Worm (Caenorhabditis elegans) whole organism, young adult: Measurements from ENCODE around the gene nmur-2.

ENCODE experiments used
- C17E4.6 ChIP-seq: fragments of 200-800 bp; sonication (Bioruptor generic); IDR thresholded peaks from 2 replicates; pipeline ENCODE4 v1.3.6; 2022; ENCODE audit warnings: missing genetic modification reagents, missing genetic modification characterization, missing compliant biosample characterization
- D2030.7 ChIP-seq: fragments of 200-800 bp; sonication (Bioruptor generic); IDR thresholded peaks from 2 replicates; pipeline ENCODE4 v1.3.6; 2022; ENCODE audit warnings: missing genetic modification reagents, missing genetic modification characterization, missing compliant biosample characterization
- F39B2.1 ChIP-seq: fragments of 200-800 bp; sonication (Bioruptor generic); IDR thresholded peaks from 2 replicates; pipeline ENCODE4 v1.3.6; 2022; ENCODE audit warnings: missing genetic modification reagents, missing genetic modification characterization, missing compliant biosample characterization
- T07F8.4 ChIP-seq: sonication (generic microtip); optimal IDR thresholded peaks from 2 replicates; lab custom pipeline; 2016; ENCODE audit warnings: mild to moderate bottlenecking, missing genetic modification characterization, moderate library complexity, missing compliant biosample characterization
- Y53G8AR.9 ChIP-seq: fragments of 200-800 bp; sonication (Bioruptor generic); conservative IDR thresholded peaks from 2 replicates; pipeline ENCODE4 v1.3.6; 2022; ENCODE audit warnings: missing genetic modification reagents, missing genetic modification characterization, missing compliant biosample characterization
- Y79H2A.3 ChIP-seq: fragments of 200-800 bp; sonication (Bioruptor generic); conservative IDR thresholded peaks from 2 replicates; pipeline ENCODE4 v1.3.6; 2022; ENCODE audit warnings: missing genetic modification reagents, missing genetic modification characterization, missing compliant biosample characterization
- ZK185.1 ChIP-seq: sonication (generic microtip); optimal IDR thresholded peaks from 2 replicates; lab custom pipeline; 2016; ENCODE audit warnings: mild to moderate bottlenecking, missing genetic modification characterization, missing compliant biosample characterization; ENCODE audit not compliant: poor library complexity, severe bottlenecking
- aptf-3 ChIP-seq: fragments of 200-800 bp; sonication (Bioruptor generic); IDR thresholded peaks from 2 replicates; pipeline ENCODE4 v1.3.6; 2022; ENCODE audit warnings: missing genetic modification characterization, missing compliant biosample characterization
- atf-7 ChIP-seq: sonication (generic microtip); optimal IDR thresholded peaks from 2 replicates; lab custom pipeline; 2017; ENCODE audit warnings: mild to moderate bottlenecking, missing genetic modification characterization, missing compliant biosample characterization
- bed-1 ChIP-seq: fragments of 200-800 bp; sonication (Bioruptor generic); IDR thresholded peaks from 2 replicates; pipeline ENCODE4 v1.3.6; 2022; ENCODE audit warnings: missing genetic modification reagents, missing genetic modification characterization, missing compliant biosample characterization
- bed-2 ChIP-seq: fragments of 200-800 bp; sonication (Bioruptor generic); IDR thresholded peaks from 2 replicates; pipeline ENCODE4 v1.3.6; 2022; ENCODE audit warnings: missing genetic modification reagents, missing genetic modification characterization, missing compliant biosample characterization
- ceh-27 ChIP-seq: fragments of 200-800 bp; sonication (Bioruptor generic); optimal IDR thresholded peaks from 2 replicates; lab custom pipeline; 2018; ENCODE audit warnings: mild to moderate bottlenecking, missing genetic modification characterization, moderate library complexity, missing compliant biosample characterization
- ceh-40 ChIP-seq: fragments of 200-800 bp; sonication (Bioruptor generic); IDR thresholded peaks from 2 replicates; pipeline ENCODE4 v1.3.6; 2022; ENCODE audit warnings: missing genetic modification characterization, missing compliant biosample characterization
- ceh-79 ChIP-seq: sonication (generic microtip); optimal IDR thresholded peaks from 2 replicates; lab custom pipeline; 2017; ENCODE audit warnings: mild to moderate bottlenecking, missing genetic modification characterization, missing compliant biosample characterization
- die-1 ChIP-seq: sonication (generic microtip); optimal IDR thresholded peaks from 2 replicates; lab custom pipeline; 2016; ENCODE audit warnings: missing genotype, mild to moderate bottlenecking, missing genetic modification characterization, missing compliant biosample characterization
- dox-1 ChIP-seq: fragments of 200-800 bp; sonication (Bioruptor generic); IDR thresholded peaks from 2 replicates; pipeline ENCODE4 v1.3.6; 2022; ENCODE audit warnings: missing genetic modification reagents, missing genetic modification characterization, missing compliant biosample characterization
- dpff-1 ChIP-seq: sonication (generic microtip); optimal IDR thresholded peaks from 2 replicates; lab custom pipeline; 2017; ENCODE audit warnings: mild to moderate bottlenecking, missing genetic modification characterization, missing compliant biosample characterization
- dpl-1 ChIP-seq: fragments of 150-350 bp; optimal IDR thresholded peaks from 2 replicates; lab custom pipeline; 2014; ENCODE audit warnings: missing biosample characterization, missing genetic modification reagents, missing genetic modification characterization
- egrh-3 ChIP-seq: fragments of 200-800 bp; sonication (Bioruptor generic); IDR thresholded peaks from 2 replicates; pipeline ENCODE4 v1.3.6; 2022; ENCODE audit warnings: missing genetic modification reagents, missing genetic modification characterization, missing compliant biosample characterization
- gei-17 ChIP-seq: fragments of 200-800 bp; sonication (Bioruptor generic); optimal IDR thresholded peaks from 2 replicates; lab custom pipeline; 2018; ENCODE audit warnings: mild to moderate bottlenecking, missing genetic modification characterization, missing compliant biosample characterization
- him-1 ChIP-seq: sonication (generic microtip); optimal IDR thresholded peaks from 2 replicates; lab custom pipeline; 2016; ENCODE audit warnings: missing genotype, missing genetic modification reagents, missing genetic modification characterization, missing compliant biosample characterization
- hmg-1.2 ChIP-seq: fragments of 200-800 bp; sonication (Bioruptor generic); IDR thresholded peaks from 2 replicates; pipeline ENCODE4 v1.3.6; 2022; ENCODE audit warnings: missing genetic modification reagents, missing genetic modification characterization, missing compliant biosample characterization
- hmg-20 ChIP-seq: fragments of 200-800 bp; sonication (Bioruptor generic); IDR thresholded peaks from 2 replicates; pipeline ENCODE4 v1.3.6; 2022; ENCODE audit warnings: missing genetic modification reagents, missing genetic modification characterization, missing compliant biosample characterization
- hrde-1 ChIP-seq: sonication (generic microtip); optimal IDR thresholded peaks from 2 replicates; lab custom pipeline; 2016; ENCODE audit warnings: missing genetic modification characterization, mild to moderate bottlenecking, missing compliant biosample characterization, moderate library complexity, missing genotype, missing genetic modification reagents, borderline replicate concordance
- hsf-1 ChIP-seq: fragments of 200-800 bp; sonication (Bioruptor generic); IDR thresholded peaks from 2 replicates; pipeline ENCODE4 v1.3.6; 2022; ENCODE audit warnings: missing genetic modification reagents, missing genetic modification characterization, missing compliant biosample characterization
- let-526 ChIP-seq: fragments of 200-800 bp; sonication (Bioruptor generic); IDR thresholded peaks from 2 replicates; pipeline ENCODE4 v1.3.6; 2022; ENCODE audit warnings: missing genetic modification reagents, missing genetic modification characterization, missing compliant biosample characterization
- lin-26 ChIP-seq: fragments of 200-800 bp; sonication (Bioruptor generic); IDR thresholded peaks from 2 replicates; pipeline ENCODE4 v1.3.6; 2022; ENCODE audit warnings: missing genetic modification reagents, missing genetic modification characterization, missing compliant biosample characterization
- lir-1 ChIP-seq: fragments of 200-800 bp; sonication (Bioruptor generic); conservative IDR thresholded peaks from 2 replicates; pipeline ENCODE4 v1.3.6; 2022; ENCODE audit warnings: missing genetic modification reagents, missing genetic modification characterization, missing compliant biosample characterization
- lsl-1 ChIP-seq: fragments of 200-800 bp; sonication (Bioruptor generic); optimal IDR thresholded peaks from 2 replicates; lab custom pipeline; 2018; ENCODE audit warnings: mild to moderate bottlenecking, missing genetic modification characterization, moderate library complexity, missing compliant biosample characterization
- madf-10 ChIP-seq: sonication (generic microtip); optimal IDR thresholded peaks from 2 replicates; lab custom pipeline; 2016; ENCODE audit warnings: mild to moderate bottlenecking, missing genetic modification characterization, missing compliant biosample characterization
- madf-6 ChIP-seq: fragments of 200-800 bp; sonication (Bioruptor generic); IDR thresholded peaks from 2 replicates; pipeline ENCODE4 v1.3.6; 2022; ENCODE audit warnings: missing genetic modification reagents, missing genetic modification characterization, missing compliant biosample characterization
- madf-8 ChIP-seq: fragments of 200-800 bp; sonication (Bioruptor generic); conservative IDR thresholded peaks from 2 replicates; pipeline ENCODE4 v1.3.6; 2022; ENCODE audit warnings: missing genetic modification reagents, missing genetic modification characterization, missing compliant biosample characterization
- mes-4 ChIP-seq: sonication (generic microtip); optimal IDR thresholded peaks from 2 replicates; lab custom pipeline; 2016; ENCODE audit warnings: missing genotype, missing genetic modification characterization, missing compliant biosample characterization
- nfya-2 ChIP-seq: fragments of 200-800 bp; sonication (Bioruptor generic); IDR thresholded peaks from 2 replicates; pipeline ENCODE4 v1.3.6; 2022; ENCODE audit warnings: missing genetic modification reagents, missing genetic modification characterization, missing compliant biosample characterization
- nfyb-1 ChIP-seq: fragments of 200-800 bp; sonication (Bioruptor generic); IDR thresholded peaks from 2 replicates; pipeline ENCODE4 v1.3.6; 2022; ENCODE audit warnings: missing genetic modification reagents, missing genetic modification characterization, missing compliant biosample characterization
- nhr-179 ChIP-seq: sonication (generic microtip); optimal IDR thresholded peaks from 2 replicates; lab custom pipeline; 2016; ENCODE audit warnings: mild to moderate bottlenecking, missing genetic modification characterization, missing compliant biosample characterization
- pbrm-1 ChIP-seq: fragments of 200-800 bp; sonication (Bioruptor generic); IDR thresholded peaks from 2 replicates; pipeline ENCODE4 v1.3.6; 2022; ENCODE audit warnings: missing genetic modification reagents, missing genetic modification characterization, missing compliant biosample characterization
- pha-4 ChIP-seq: fragments of 150-350 bp; sonication (generic microtip); optimal IDR thresholded peaks from 2 replicates; lab custom pipeline; 2014; ENCODE audit warnings: missing biosample characterization, missing genetic modification reagents, missing genetic modification characterization
- repo-1 ChIP-seq: sonication (generic microtip); optimal IDR thresholded peaks from 2 replicates; lab custom pipeline; 2017; ENCODE audit warnings: mild to moderate bottlenecking, missing genetic modification characterization, missing compliant biosample characterization
- rpc-1 ChIP-seq, 2 experiments: fragments of 150-350 bp in 1 of 2; sonication (generic microtip) in 1 of 2; optimal IDR thresholded peaks; 2 replicates each; lab custom pipeline; 2014 to 2018; ENCODE audit warnings: missing biosample characterization in 1 of 2, missing genetic modification characterization in 1 of 2, missing genetic modification reagents in 1 of 2, missing genotype in 1 of 2
- sdz-38 ChIP-seq: sonication (generic microtip); optimal IDR thresholded peaks from 2 replicates; lab custom pipeline; 2016; ENCODE audit warnings: missing genotype, missing genetic modification characterization, missing compliant biosample characterization
- snpc-3.4 ChIP-seq: sonication (generic microtip); optimal IDR thresholded peaks from 2 replicates; lab custom pipeline; 2017; ENCODE audit warnings: missing genetic modification characterization, mild to moderate bottlenecking, missing compliant biosample characterization, antibody characterized with exemption, moderate library complexity, missing genotype, missing genetic modification reagents
- snpc-4 ChIP-seq, 5 experiments: fragments of 150-350 bp in 1 of 5; sonication (generic microtip) in 4 of 5; optimal IDR thresholded peaks; 2 replicates each; lab custom pipeline; 2014 to 2018; ENCODE audit warnings: missing genetic modification characterization in 5 of 5, missing biosample characterization in 3 of 5, antibody characterized with exemption in 2 of 5, mild to moderate bottlenecking in 2 of 5, missing compliant biosample characterization in 2 of 5, missing genotype in 2 of 5, moderate library complexity in 2 of 5, missing genetic modification reagents in 1 of 5
- unc-130 ChIP-seq: sonication (generic microtip); optimal IDR thresholded peaks from 2 replicates; lab custom pipeline; 2016; ENCODE audit warnings: missing genetic modification reagents, missing genetic modification characterization, missing compliant biosample characterization
- xnd-1 ChIP-seq: sonication (generic microtip); optimal IDR thresholded peaks from 2 replicates; lab custom pipeline; 2016; ENCODE audit warnings: missing genotype, missing genetic modification reagents, missing genetic modification characterization, missing compliant biosample characterization
- zfh-2 ChIP-seq: fragments of 200-800 bp; sonication (Bioruptor generic); conservative IDR thresholded peaks from 2 replicates; pipeline ENCODE4 v1.3.6; 2022; ENCODE audit warnings: missing genetic modification reagents, missing genetic modification characterization, missing compliant biosample characterization
- zim-3 ChIP-seq: sonication (generic microtip); optimal IDR thresholded peaks from 2 replicates; lab custom pipeline; 2017; ENCODE audit warnings: mild to moderate bottlenecking, missing genetic modification characterization, moderate library complexity, missing compliant biosample characterization
- ztf-25 ChIP-seq: fragments of 200-800 bp; sonication (Bioruptor generic); IDR thresholded peaks from 2 replicates; pipeline ENCODE4 v1.3.6; 2022; ENCODE audit warnings: missing genetic modification reagents, missing genetic modification characterization, missing compliant biosample characterization

nmur-2 gene

ce11 chrII:155904-156303 lies 31.1 kb upstream of the nmur-2 start, which contains the start of gene mrpl-28 (continued):
- no peak for TF ChIP-seq rpc-1 (optimal IDR thresholded peaks at IDR 0.05; lab: Kevin White, UChicago)
- TF ChIP-seq rpc-1 (tag; optimal IDR thresholded peaks at IDR 0.05; lab: Kevin White, UChicago): no peak
- peak; percentile 6 for TF ChIP-seq hrde-1 (tag; lab: Kevin White, UChicago)
- no peak for TF ChIP-seq lin-26 (GFP tag; lab: Robert Waterston, UW)
- TF ChIP-seq T07F8.4 (tag; lab: Kevin White, UChicago): no peak
- no peak for TF ChIP-seq sdz-38 (tag; lab: Kevin White, UChicago)
- TF ChIP-seq gei-17: peak; percentile 32
- 0 out of 2 replicates have a peak, but pooled peaks have one; percentile 65 for TF ChIP-seq hmg-20 (GFP tag; lab: Robert Waterston, UW)
- TF ChIP-seq bed-1 (GFP tag; lab: Robert Waterston, UW): no peak
- no peak for TF ChIP-seq atf-7 (tag; lab: Kevin White, UChicago)
- no peak for TF ChIP-seq aptf-3 (GFP tag; lab: Robert Waterston, UW)
- TF ChIP-seq madf-8 (GFP tag; lab: Robert Waterston, UW): no peak
- peak; percentile 37 for TF ChIP-seq repo-1 (tag; lab: Kevin White, UChicago)
- peak; percentile 74 for TF ChIP-seq dpl-1 (GFP tag; lab: Kevin White, UChicago)
- TF ChIP-seq dox-1 (GFP tag; lab: Robert Waterston, UW): peak; percentile 87
- peak; percentile 76 for TF ChIP-seq madf-6 (GFP tag; lab: Robert Waterston, UW)
- TF ChIP-seq D2030.7 (GFP tag; lab: Robert Waterston, UW): peak; percentile 90
- peak; percentile 22 for TF ChIP-seq xnd-1 (tag; lab: Kevin White, UChicago)
- peak; percentile 80 for TF ChIP-seq lir-1 (GFP tag; lab: Robert Waterston, UW)
- TF ChIP-seq bed-2 (GFP tag; lab: Robert Waterston, UW): no peak
- peak; percentile 3 for TF ChIP-seq pha-4 (tag; lab: Kevin White, UChicago)
- no peak for TF ChIP-seq zfh-2
- TF ChIP-seq mes-4: no peak
- TF ChIP-seq dpff-1 (tag; lab: Kevin White, UChicago): no peak
- peak; percentile 81 for TF ChIP-seq nfyb-1 (GFP tag; lab: Robert Waterston, UW)
- TF ChIP-seq let-526: no peak
- peak; percentile 89 for TF ChIP-seq pbrm-1 (GFP tag; lab: Robert Waterston, UW)
- TF ChIP-seq ceh-79 (tag; lab: Kevin White, UChicago): no peak
- no peak for TF ChIP-seq nfya-2 (GFP tag; lab: Robert Waterston, UW)
- peak; percentile 20 for TF ChIP-seq unc-130 (GFP tag; lab: Kevin White, UChicago)
- peak; percentile 56 for TF ChIP-seq zim-3 (tag; lab: Kevin White, UChicago)
- peak; percentile 12 for TF ChIP-seq him-1 (tag; lab: Kevin White, UChicago)
- no peak for TF ChIP-seq C17E4.6 (GFP tag; lab: Robert Waterston, UW)
- TF ChIP-seq nhr-179: no peak
- TF ChIP-seq snpc-3.4 (tag; lab: Kevin White, UChicago): peak; percentile 75
- no peak for TF ChIP-seq egrh-3 (GFP tag; lab: Robert Waterston, UW)
- TF ChIP-seq lsl-1 (GFP tag; lab: Kevin White, UChicago): peak; percentile 58
- TF ChIP-seq F39B2.1: no peak
- TF ChIP-seq hmg-1.2: peak; percentile 64
- no peak for TF ChIP-seq ceh-40
- TF ChIP-seq ZK185.1: peak; percentile 41
- TF ChIP-seq Y79H2A.3 (GFP tag; lab: Robert Waterston, UW): no peak
- TF ChIP-seq madf-10: peak; percentile 50
- no peak for TF ChIP-seq snpc-4 (GFP tag; optimal IDR thresholded peaks at IDR 0.05; lab: Kevin White, UChicago)
- peak in 3 of 4 experiments; percentile 56 to 72 (median 59) for TF ChIP-seq snpc-4 (tag; optimal IDR thresholded peaks at IDR 0.05; lab: Kevin White, UChicago)
- peak; percentile 89 for TF ChIP-seq Y53G8AR.9 (GFP tag; lab: Robert Waterston, UW)
- no peak for TF ChIP-seq ztf-25 (GFP tag; lab: Robert Waterston, UW)
- no peak for TF ChIP-seq hsf-1
- peak; percentile 63 for TF ChIP-seq ceh-27 (GFP tag; lab: Kevin White, UChicago)
- TF ChIP-seq die-1: no peak
